Worm (Caenorhabditis elegans) whole organism, late embryonic: ENCODE measurements around the gene irld-21.

ENCODE experiments used
- fkh-10 ChIP-seq: fragments of 150-350 bp; optimal IDR thresholded peaks from 2 replicates; lab custom pipeline; 2014; ENCODE audit warnings: missing biosample characterization, missing genetic modification reagents, missing genetic modification characterization
- odd-2 ChIP-seq: sonication (generic microtip); optimal IDR thresholded peaks from 2 replicates; lab custom pipeline; 2017; ENCODE audit warnings: antibody characterized with exemption, mild to moderate bottlenecking, missing genetic modification characterization, missing compliant biosample characterization
- pha-4 ChIP-seq: fragments of 150-350 bp; optimal IDR thresholded peaks from 2 replicates; lab custom pipeline; 2018; ENCODE audit warnings: missing biosample characterization, missing genetic modification reagents, missing genetic modification characterization

DNA sequence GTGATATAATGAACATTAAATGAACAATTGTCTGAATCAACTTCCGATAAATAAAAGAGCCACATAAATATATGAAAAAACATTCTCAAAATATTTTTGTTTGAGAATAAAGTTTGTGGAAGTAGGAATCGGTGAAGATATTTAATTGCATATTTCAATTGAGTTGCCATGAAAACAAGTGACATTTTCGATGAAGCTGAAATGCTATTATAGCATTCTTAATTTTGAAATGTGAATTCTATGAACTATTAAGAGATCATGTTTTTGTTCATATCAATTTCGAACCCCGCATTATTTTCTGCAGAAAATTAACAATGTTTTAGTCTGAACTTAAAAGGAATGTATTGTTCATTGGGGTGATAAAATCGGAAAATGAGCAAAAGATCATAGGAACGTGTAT, at the start of gene irld-21:
- no peak for TF ChIP-seq fkh-10
- TF ChIP-seq odd-2, result no peak
- TF ChIP-seq pha-4, result no peak
